Worm (Caenorhabditis elegans): ENCODE data around the gene F47D12.9.

- TF ChIP-seq nhr-76 (tag; optimal IDR thresholded peaks at IDR 0.05) = no peak
- TF ChIP-seq zag-1 (tag; optimal IDR thresholded peaks at IDR 0.05) = no peak
- no peak for TF ChIP-seq fos-1 (tag; optimal IDR thresholded peaks at IDR 0.05)
- TF ChIP-seq pha-4 (tag; optimal IDR thresholded peaks at IDR 0.05) = no peak
- no peak for TF ChIP-seq fkh-10 (GFP tag; optimal IDR thresholded peaks at IDR 0.05)
Measured at ce11 chrIII:6311452-6311851, 8.3 kb upstream of the F47D12.9 start.

Measured in whole organism, L3 larva.